Worm (Caenorhabditis elegans) whole organism, L4/young adult: ENCODE data around the gene C04E12.5.

ENCODE experiments used
- dao-5 ChIP-seq: sonication (generic microtip); optimal IDR thresholded peaks from 2 replicates; lab custom pipeline; 2016; ENCODE audit warnings: missing genotype, missing genetic modification characterization, moderate library complexity, missing compliant biosample characterization
- him-1 ChIP-seq: sonication (generic microtip); optimal IDR thresholded peaks from 2 replicates; lab custom pipeline; 2016; ENCODE audit warnings: missing genotype, missing genetic modification reagents, missing genetic modification characterization, missing compliant biosample characterization

ce11 chrV:3394065-3394464, 35.7 kb downstream of the C04E12.5 start:
- TF ChIP-seq him-1 (tag; lab: Kevin White, UChicago) = no peak
- no peak for TF ChIP-seq dao-5 (tag; lab: Kevin White, UChicago)
